Fruit fly (Drosophila melanogaster) whole organism, embryonic: ENCODE measurements around the gene MSBP.

Experiments
- Antp ChIP-seq: fragments of 200-800 bp; sonication (Bioruptor generic); optimal IDR thresholded peaks from 3 replicates; lab custom pipeline; 2016; ENCODE audit warnings: missing biosample characterization, missing genetic modification characterization
- CG10462 ChIP-seq: fragments of 200-800 bp; sonication (Bioruptor generic); optimal IDR thresholded peaks from 2 replicates; lab custom pipeline; 2016; ENCODE audit warnings: missing biosample characterization, missing genetic modification characterization
- CG10543 ChIP-seq: fragments of 200-800 bp; sonication (Bioruptor generic); optimal IDR thresholded peaks from 3 replicates; lab custom pipeline; 2017; ENCODE audit warnings: missing biosample characterization, mild to moderate bottlenecking, missing genetic modification characterization, moderate library complexity
- CG11085 ChIP-seq: fragments of 200-800 bp; sonication (Bioruptor generic); IDR thresholded peaks from 2 replicates; pipeline ENCODE4 v1.3.6; 2022; ENCODE audit warnings: missing biosample characterization, missing genetic modification characterization
- CG11695 ChIP-seq: fragments of 200-800 bp; sonication (Bioruptor generic); IDR thresholded peaks from 3 replicates; pipeline ENCODE4 v1.3.6; 2022; ENCODE audit warnings: missing biosample characterization, missing genetic modification characterization
- CG1233 ChIP-seq: fragments of 200-800 bp; sonication (Bioruptor generic); optimal IDR thresholded peaks from 4 replicates; lab custom pipeline; 2018; ENCODE audit warnings: missing biosample characterization, mild to moderate bottlenecking, missing genetic modification characterization
- CG14965 ChIP-seq: fragments of 200-800 bp; sonication (Bioruptor generic); optimal IDR thresholded peaks from 2 replicates; lab custom pipeline; 2016; ENCODE audit warnings: missing biosample characterization, missing genetic modification characterization, borderline replicate concordance
- CG17385 ChIP-seq: fragments of 200-800 bp; sonication (Bioruptor generic); optimal IDR thresholded peaks from 3 replicates; lab custom pipeline; 2018; ENCODE audit warnings: missing biosample characterization, mild to moderate bottlenecking, missing genetic modification characterization
- CG17829 ChIP-seq: fragments of 200-800 bp; optimal IDR thresholded peaks from 2 replicates; lab custom pipeline; 2019; ENCODE audit warnings: missing biosample characterization, mild to moderate bottlenecking, missing genetic modification characterization, moderate library complexity
- CG1832 ChIP-seq: fragments of 200-800 bp; sonication (Bioruptor generic); optimal IDR thresholded peaks from 2 replicates; lab custom pipeline; 2017; ENCODE audit warnings: missing biosample characterization, mild to moderate bottlenecking, missing genetic modification characterization, inconsistent platforms
- CG2116 ChIP-seq: fragments of 200-800 bp; sonication (Bioruptor generic); optimal IDR thresholded peaks from 3 replicates; lab custom pipeline; 2018; ENCODE audit warnings: missing biosample characterization, mild to moderate bottlenecking, missing genetic modification characterization
- CG2120 ChIP-seq: fragments of 200-800 bp; sonication (Bioruptor generic); optimal IDR thresholded peaks from 3 replicates; lab custom pipeline; 2016; ENCODE audit warnings: missing biosample characterization, missing genetic modification characterization
- CG34422 ChIP-seq: fragments of 200-800 bp; sonication (Bioruptor generic); IDR thresholded peaks from 3 replicates; pipeline ENCODE4 v1.3.6; 2022; ENCODE audit warnings: missing biosample characterization, missing genetic modification characterization
- CG4328 ChIP-seq: fragments of 200-800 bp; sonication (Bioruptor generic); optimal IDR thresholded peaks from 3 replicates; lab custom pipeline; 2017; ENCODE audit warnings: missing biosample characterization, missing genetic modification reagents, missing genetic modification characterization
- CG4820 ChIP-seq: fragments of 200-800 bp; sonication (Bioruptor generic); optimal IDR thresholded peaks from 3 replicates; lab custom pipeline; 2016; ENCODE audit warnings: missing biosample characterization, missing genetic modification characterization
- CG6175 ChIP-seq: fragments of 200-800 bp; sonication (Bioruptor generic); IDR thresholded peaks from 3 replicates; pipeline ENCODE4 v1.3.6; 2022; ENCODE audit warnings: missing biosample characterization, missing genetic modification characterization
- CHES-1-like ChIP-seq: fragments of 200-800 bp; sonication (Bioruptor generic); optimal IDR thresholded peaks from 2 replicates; lab custom pipeline; 2016; ENCODE audit warnings: missing biosample characterization, missing genetic modification characterization
- Camta ChIP-seq: fragments of 200-800 bp; sonication (Bioruptor generic); optimal IDR thresholded peaks from 2 replicates; lab custom pipeline; 2016; ENCODE audit warnings: missing biosample characterization, missing genetic modification characterization
- CoRest ChIP-seq: fragments of 200-800 bp; sonication (Bioruptor generic); optimal IDR thresholded peaks from 3 replicates; lab custom pipeline; 2018; ENCODE audit warnings: missing biosample characterization, mild to moderate bottlenecking, missing genetic modification characterization, moderate library complexity
- Ets65A ChIP-seq: fragments of 200-800 bp; sonication (Bioruptor generic); peaks from one replicate; lab custom pipeline; 2016; ENCODE audit warnings: missing biosample characterization, missing genetic modification characterization
- GATAe ChIP-seq: fragments of 200-800 bp; sonication (Bioruptor generic); conservative IDR thresholded peaks from 2 replicates; pipeline ENCODE4 v1.3.6; 2022; ENCODE audit warnings: missing biosample characterization, missing genetic modification characterization
- HHEX ChIP-seq: fragments of 200-800 bp; sonication (Bioruptor generic); optimal IDR thresholded peaks from 3 replicates; lab custom pipeline; 2017; ENCODE audit warnings: missing biosample characterization, mild to moderate bottlenecking, missing genetic modification characterization, missing genetic modification reagents
- Hand ChIP-seq: fragments of 200-800 bp; sonication (Bioruptor generic); optimal IDR thresholded peaks from 2 replicates; lab custom pipeline; 2017; ENCODE audit warnings: mild to moderate bottlenecking, missing biosample characterization, missing genetic modification reagents, missing genetic modification characterization
- Med ChIP-seq: fragments of 200-800 bp; sonication (Bioruptor generic); peaks from one replicate; lab custom pipeline; 2016; ENCODE audit warnings: missing biosample characterization, missing genetic modification characterization, mild to moderate bottlenecking, inconsistent platforms, moderate library complexity
- Rfx ChIP-seq: fragments of 200-800 bp; sonication (Bioruptor generic); IDR thresholded peaks from 2 replicates; pipeline ENCODE4 v1.3.6; 2022; ENCODE audit warnings: missing biosample characterization, missing genetic modification characterization
- Trl ChIP-seq, 3 experiments: fragments of >200 bp in 2 of 3; fragments of 200-800 bp in 1 of 3; sonication (Bioruptor generic) in 1 of 3; optimal IDR thresholded peaks; 2 replicates in 1 of 3; 3 replicates in 2 of 3; lab custom pipeline; 2016 to 2017; ENCODE audit warnings: missing biosample characterization in 1 of 3, missing genetic modification characterization in 1 of 3
- abd-A ChIP-seq: fragments of 200-800 bp; sonication (Bioruptor generic); optimal IDR thresholded peaks from 3 replicates; lab custom pipeline; 2019; ENCODE audit warnings: missing biosample characterization, mild to moderate bottlenecking, missing genetic modification characterization, moderate library complexity
- bbx ChIP-seq: fragments of 200-800 bp; sonication (Bioruptor generic); IDR thresholded peaks from 2 replicates; pipeline ENCODE4 v1.3.6; 2022; ENCODE audit warnings: missing biosample characterization, missing genetic modification characterization; ENCODE audit not compliant: partially characterized antibody
- cad ChIP-seq: fragments of >200 bp; optimal IDR thresholded peaks from 2 replicates; lab custom pipeline; 2017; ENCODE audit warnings: missing biosample characterization, missing genetic modification characterization
- cato ChIP-seq: fragments of 200-800 bp; sonication (Bioruptor generic); optimal IDR thresholded peaks from 2 replicates; lab custom pipeline; 2016; ENCODE audit warnings: missing biosample characterization, missing genetic modification characterization, borderline replicate concordance
- chif ChIP-seq, 2 experiments: fragments of 200-800 bp; sonication (Bioruptor generic); optimal IDR thresholded peaks; 3 replicates each; lab custom pipeline; 2016; ENCODE audit warnings: missing biosample characterization in 2 of 2, missing genetic modification characterization in 2 of 2
- ci ChIP-seq: fragments of 200-800 bp; sonication (Bioruptor generic); IDR thresholded peaks from 3 replicates; pipeline ENCODE4 v1.3.6; 2022; ENCODE audit warnings: missing biosample characterization, missing genetic modification characterization
- cwo ChIP-seq: fragments of 200-800 bp; sonication (Bioruptor generic); optimal IDR thresholded peaks from 3 replicates; lab custom pipeline; 2017; ENCODE audit warnings: missing biosample characterization, missing genetic modification characterization, mild to moderate bottlenecking, moderate library complexity, missing genetic modification reagents
- da ChIP-seq: fragments of 200-800 bp; sonication (Bioruptor generic); optimal IDR thresholded peaks from 2 replicates; lab custom pipeline; 2016; ENCODE audit warnings: missing biosample characterization, missing genetic modification characterization
- dmrt99B ChIP-seq: fragments of 200-800 bp; sonication (Bioruptor generic); optimal IDR thresholded peaks from 2 replicates; lab custom pipeline; 2018; ENCODE audit warnings: missing biosample characterization, mild to moderate bottlenecking, missing genetic modification characterization, moderate library complexity
- dpn ChIP-seq, 2 experiments: fragments of 200-800 bp; sonication (Bioruptor generic); optimal IDR thresholded peaks; 3 replicates each; lab custom pipeline; 2016; ENCODE audit warnings: missing biosample characterization in 2 of 2, missing genetic modification characterization in 2 of 2
- hb ChIP-seq: fragments of 200-800 bp; sonication (Bioruptor generic); IDR thresholded peaks from 3 replicates; pipeline ENCODE4 v1.3.6; 2022; ENCODE audit warnings: missing biosample characterization, missing genetic modification characterization; ENCODE audit not compliant: partially characterized antibody
- jing ChIP-seq: fragments of 200-800 bp; sonication (Bioruptor generic); optimal IDR thresholded peaks from 2 replicates; lab custom pipeline; 2018; ENCODE audit warnings: missing biosample characterization, mild to moderate bottlenecking, missing genetic modification characterization
- lola ChIP-seq, 3 experiments: fragments of >200 bp in 2 of 3; fragments of 200-800 bp in 1 of 3; sonication (Bioruptor generic) in 1 of 3; optimal IDR thresholded peaks; 2 replicates each; lab custom pipeline; 2017 to 2019; ENCODE audit warnings: missing biosample characterization in 3 of 3, missing genetic modification characterization in 3 of 3, mild to moderate bottlenecking in 1 of 3, moderate library complexity in 1 of 3
- nau ChIP-seq: fragments of 200-800 bp; sonication (Bioruptor generic); optimal IDR thresholded peaks from 3 replicates; lab custom pipeline; 2017; ENCODE audit warnings: missing biosample characterization, mild to moderate bottlenecking, missing genetic modification characterization, missing genetic modification reagents
- otp ChIP-seq: fragments of 200-800 bp; sonication (Bioruptor generic); IDR thresholded peaks from 3 replicates; pipeline ENCODE4, ENCODE4 v1.3.6; 2022; ENCODE audit warnings: missing biosample characterization, missing genetic modification characterization
- pan ChIP-seq, 4 experiments: fragments of >200 bp in 3 of 4; fragments of 200-800 bp in 1 of 4; sonication (Bioruptor generic) in 1 of 4; optimal IDR thresholded peaks in 3 of 4; IDR thresholded peaks in 1 of 4; 2 replicates each; pipeline versions ENCODE4 v1.3.6 to Lab custom; 2017 to 2022; ENCODE audit warnings: missing biosample characterization in 2 of 4, missing genetic modification characterization in 2 of 4, mixed read lengths in 1 of 4
- repo ChIP-seq: fragments of 200-800 bp; sonication (Bioruptor generic); optimal IDR thresholded peaks from 2 replicates; lab custom pipeline; 2016; ENCODE audit warnings: missing biosample characterization, missing genetic modification characterization
- seq ChIP-seq: fragments of 200-800 bp; sonication (Bioruptor generic); IDR thresholded peaks from 2 replicates; pipeline ENCODE4 v1.3.6; 2022; ENCODE audit warnings: missing biosample characterization, missing genetic modification characterization
- ssp ChIP-seq: fragments of 200-800 bp; sonication (Bioruptor generic); IDR thresholded peaks from 2 replicates; pipeline ENCODE4 v1.3.6; 2022; ENCODE audit warnings: missing biosample characterization, missing genetic modification characterization
- sug ChIP-seq: fragments of 200-800 bp; optimal IDR thresholded peaks from 2 replicates; lab custom pipeline; 2019; ENCODE audit warnings: missing biosample characterization, mild to moderate bottlenecking, missing genetic modification characterization, moderate library complexity
- vfl ChIP-seq: fragments of 200-800 bp; sonication (Bioruptor generic); optimal IDR thresholded peaks from 2 replicates; lab custom pipeline; 2016; ENCODE audit warnings: missing biosample characterization, missing genetic modification characterization
- wdn ChIP-seq: fragments of 200-800 bp; sonication (Bioruptor generic); IDR thresholded peaks from 2 replicates; pipeline ENCODE4 v1.3.6; 2022; ENCODE audit warnings: missing biosample characterization, missing genetic modification characterization
- wek ChIP-seq: fragments of 200-800 bp; sonication (Bioruptor generic); optimal IDR thresholded peaks from 3 replicates; lab custom pipeline; 2018; ENCODE audit warnings: missing biosample characterization, mild to moderate bottlenecking, missing genetic modification characterization, moderate library complexity
- z ChIP-seq: fragments of 200-800 bp; sonication (Bioruptor generic); IDR thresholded peaks from 3 replicates; pipeline ENCODE4 v1.3.6; 2022; ENCODE audit warnings: missing biosample characterization, missing genetic modification characterization

Gene MSBP

DNA sequence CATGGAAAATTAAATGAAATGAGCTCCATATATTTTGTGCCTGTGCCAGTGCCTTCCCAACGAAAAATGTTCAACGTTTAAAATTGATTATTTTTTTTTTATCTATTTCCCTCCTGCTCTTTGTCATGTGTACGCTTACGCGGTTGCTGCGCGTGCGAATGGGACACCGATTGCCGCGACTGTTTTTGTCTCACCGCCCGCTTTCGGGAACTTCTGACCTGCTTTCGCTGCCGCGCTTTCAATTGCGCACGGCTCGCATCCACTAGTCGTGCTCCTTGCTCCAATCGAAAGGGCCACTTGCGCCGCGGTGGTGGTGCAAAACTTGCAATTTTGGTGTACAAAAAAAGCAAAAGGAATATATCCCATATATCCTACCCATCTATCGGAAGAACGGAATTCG is 29.4 kb downstream of the MSBP start (continued):
- TF ChIP-seq sug (tag; lab: Kevin White, UChicago) (peak; percentile 44), CG1832 (GFP tag; lab: Kevin White, UChicago) (peak; percentile 99), CG2116 (GFP tag; lab: Kevin White, UChicago) (no peak), Rfx (GFP tag; lab: Robert Waterston, UW) (peak; percentile 44; the same call in 1 of the 2 replicates), GATAe (GFP tag; lab: Robert Waterston, UW) (peak; percentile 59), wek (GFP tag; lab: Kevin White, UChicago) (no peak), CG11695 (GFP tag; lab: Robert Waterston, UW) (no peak), CG11085 (GFP tag; lab: Robert Waterston, UW) (no peak), CG14965 (no peak), CG6175 (GFP tag; lab: Robert Waterston, UW) (no peak), vfl (GFP tag; lab: Kevin White, UChicago) (no peak), CG17385 (GFP tag; lab: Kevin White, UChicago) (no peak), seq (GFP tag; lab: Robert Waterston, UW) (no peak), Ets65A (GFP tag; lab: Kevin White, UChicago) (no peak), CG1233 (GFP tag; lab: Kevin White, UChicago) (no peak), repo (GFP tag; lab: Kevin White, UChicago) (no peak), Camta (GFP tag; lab: Kevin White, UChicago) (no peak), CG2120 (peak; percentile 25), CoRest (tag; lab: Kevin White, UChicago) (peak; percentile 16), CG34422 (peak; percentile 85), nau (no peak), CG4328 (GFP tag; lab: Kevin White, UChicago) (peak; percentile 50), cato (GFP tag; lab: Kevin White, UChicago) (no peak), Antp (GFP tag; lab: Kevin White, UChicago) (no peak), ssp (GFP tag; lab: Robert Waterston, UW) (no peak), CG17829 (tag; lab: Kevin White, UChicago) (no peak), dpn (GFP tag; optimal IDR thresholded peaks at IDR 0.05; lab: Kevin White, UChicago) (no peak), Trl (optimal IDR thresholded peaks at IDR 0.05; lab: Kevin White, UChicago) (no peak), Trl (GFP tag; optimal IDR thresholded peaks at IDR 0.05; lab: Kevin White, UChicago) (no peak), cad (GFP tag; lab: Kevin White, UChicago) (no peak), CG10543 (peak; percentile 57), cwo (GFP tag; lab: Kevin White, UChicago) (no peak), pan (optimal IDR thresholded peaks at IDR 0.05; lab: Kevin White, UChicago) (no peak), pan (GFP tag; optimal IDR thresholded peaks at IDR 0.05 in 1 of 2, IDR thresholded peaks at IDR 0.05 in 1 of 2) (peak in 1 of 2 experiments; percentile 69), jing (GFP tag; lab: Kevin White, UChicago) (no peak), bbx (GFP tag; lab: Robert Waterston, UW) (peak; percentile 31; the same call in 1 of the 2 replicates), dmrt99B (tag; lab: Kevin White, UChicago) (no peak), CHES-1-like (GFP tag; lab: Kevin White, UChicago) (peak; percentile 47), HHEX (GFP tag; lab: Kevin White, UChicago) (no peak), CG4820 (GFP tag; lab: Kevin White, UChicago) (no peak), Hand (GFP tag; lab: Kevin White, UChicago) (no peak), CG10462 (GFP tag; lab: Kevin White, UChicago) (no peak), chif (GFP tag; optimal IDR thresholded peaks at IDR 0.05; lab: Kevin White, UChicago) (no peak), lola (GFP tag; optimal IDR thresholded peaks at IDR 0.05; lab: Kevin White, UChicago) (no peak), hb (GFP tag; lab: Robert Waterston, UW) (no peak), wdn (GFP tag; lab: Robert Waterston, UW) (no peak), da (GFP tag; lab: Kevin White, UChicago) (no peak), ci (GFP tag; lab: Robert Waterston, UW) (peak; percentile 61; the same call in 2 of the 3 replicates), abd-A (tag; lab: Kevin White, UChicago) (peak; percentile 63), otp (no peak), z (GFP tag; lab: Robert Waterston, UW) (no peak), Med (GFP tag; lab: Kevin White, UChicago) (peak; percentile 72)
